Worm (Caenorhabditis elegans) whole organism, late embryonic: ENCODE data around the gene nspb-6.

Source experiments
- Y22D7AL.16 ChIP-seq: sonication (generic microtip); optimal IDR thresholded peaks from 2 replicates; lab custom pipeline; 2016; ENCODE audit warnings: missing genetic modification characterization, missing compliant biosample characterization
- ahr-1 ChIP-seq: sonication (generic microtip); optimal IDR thresholded peaks from 2 replicates; lab custom pipeline; 2016; ENCODE audit warnings: missing genetic modification characterization, missing compliant biosample characterization
- ceh-45 ChIP-seq: fragments of 200-800 bp; sonication (Bioruptor generic); IDR thresholded peaks from 2 replicates; pipeline ENCODE4 v1.3.6; 2022; ENCODE audit warnings: missing genetic modification reagents, missing genetic modification characterization, missing compliant biosample characterization
- ceh-6 ChIP-seq: fragments of 200-800 bp; sonication (Bioruptor generic); optimal IDR thresholded peaks from 2 replicates; lab custom pipeline; 2018; ENCODE audit warnings: mild to moderate bottlenecking, missing genetic modification characterization, missing compliant biosample characterization
- dve-1 ChIP-seq: sonication (generic microtip); optimal IDR thresholded peaks from 2 replicates; lab custom pipeline; 2017; ENCODE audit warnings: antibody characterized with exemption, mild to moderate bottlenecking, missing genetic modification characterization, missing compliant biosample characterization
- elt-2 ChIP-seq: sonication (generic microtip); optimal IDR thresholded peaks from 2 replicates; lab custom pipeline; 2016; ENCODE audit warnings: missing genetic modification reagents, missing genetic modification characterization, missing compliant biosample characterization
- eyg-1 ChIP-seq: sonication (generic microtip); optimal IDR thresholded peaks from 2 replicates; lab custom pipeline; 2016; ENCODE audit warnings: missing genotype, missing genetic modification characterization, missing compliant biosample characterization
- hlh-13 ChIP-seq: fragments of 200-800 bp; sonication (Bioruptor generic); optimal IDR thresholded peaks from 2 replicates; lab custom pipeline; 2018; ENCODE audit warnings: mild to moderate bottlenecking, missing genetic modification characterization, missing compliant biosample characterization
- hlh-15 ChIP-seq: sonication (generic microtip); optimal IDR thresholded peaks from 2 replicates; lab custom pipeline; 2016; ENCODE audit warnings: missing genetic modification characterization, missing compliant biosample characterization
- nhr-11 ChIP-seq: fragments of 150-350 bp; optimal IDR thresholded peaks from 2 replicates; lab custom pipeline; 2014; ENCODE audit warnings: missing biosample characterization, missing genetic modification characterization
- odd-2 ChIP-seq: sonication (generic microtip); optimal IDR thresholded peaks from 2 replicates; lab custom pipeline; 2017; ENCODE audit warnings: antibody characterized with exemption, mild to moderate bottlenecking, missing genetic modification characterization, missing compliant biosample characterization
- pqm-1 ChIP-seq: sonication (generic microtip); optimal IDR thresholded peaks from 2 replicates; lab custom pipeline; 2016; ENCODE audit warnings: missing genetic modification characterization, missing compliant biosample characterization
- tbx-2 ChIP-seq: sonication (generic microtip); optimal IDR thresholded peaks from 2 replicates; lab custom pipeline; 2016; ENCODE audit warnings: missing genetic modification characterization, missing compliant biosample characterization

DNA sequence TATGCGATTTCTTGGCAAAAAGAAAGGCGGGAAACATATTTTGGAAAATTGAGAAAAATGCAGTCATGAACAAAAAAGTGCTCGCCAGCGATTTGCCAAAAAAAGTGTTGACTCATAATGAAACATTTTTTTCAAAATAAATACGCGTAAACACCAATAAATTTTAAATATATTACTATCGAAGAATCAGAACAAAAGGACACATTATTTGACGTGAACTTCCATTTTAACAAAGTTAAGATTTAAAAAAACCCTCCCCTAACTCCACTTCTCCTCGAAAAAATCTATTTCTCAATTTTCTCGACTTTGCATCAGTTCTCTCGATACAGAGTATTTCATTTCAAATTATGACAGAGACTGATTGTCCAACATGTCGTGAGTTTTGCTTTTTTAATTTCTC lies 1.1 kb downstream of the nspb-6 start, which contains the start of gene pck-3:
- TF ChIP-seq tbx-2 (tag; lab: Kevin White, UChicago) (no peak), pqm-1 (no peak), hlh-13 (GFP tag; lab: Kevin White, UChicago) (no peak), ahr-1 (tag; lab: Kevin White, UChicago) (no peak), Y22D7AL.16 (tag; lab: Kevin White, UChicago) (no peak), eyg-1 (tag; lab: Kevin White, UChicago) (no peak), elt-2 (tag; lab: Kevin White, UChicago) (no peak), dve-1 (tag; lab: Kevin White, UChicago) (no peak), odd-2 (tag; lab: Kevin White, UChicago) (no peak), hlh-15 (tag; lab: Kevin White, UChicago) (no peak), ceh-45 (GFP tag; lab: Robert Waterston, UW) (no peak), nhr-11 (tag; lab: Kevin White, UChicago) (no peak), ceh-6 (GFP tag; lab: Kevin White, UChicago) (no peak)
